Worm (Caenorhabditis elegans) whole organism, young adult: ENCODE results near the gene C26B2.2.
A peak's percentile ranks its signal among the peaks of the same experiment; 100 is the strongest.

Source experiments
- B0035.1 ChIP-seq: sonication (generic microtip); optimal IDR thresholded peaks from 2 replicates; lab custom pipeline; 2016; ENCODE audit warnings: missing genetic modification characterization, mild to moderate bottlenecking, missing compliant biosample characterization, missing genotype, missing genetic modification reagents
- C06A6.2 ChIP-seq: fragments of 200-800 bp; sonication (Bioruptor generic); conservative IDR thresholded peaks from 2 replicates; pipeline ENCODE4 v1.3.6; 2022; ENCODE audit warnings: missing genetic modification characterization, missing compliant biosample characterization
- F10E7.11 ChIP-seq: sonication (generic microtip); optimal IDR thresholded peaks from 2 replicates; lab custom pipeline; 2017; ENCODE audit warnings: mild to moderate bottlenecking, missing genetic modification characterization, moderate library complexity, missing compliant biosample characterization
- F23B12.7 ChIP-seq: sonication (generic microtip); optimal IDR thresholded peaks from 2 replicates; lab custom pipeline; 2017; ENCODE audit warnings: missing genetic modification characterization, mild to moderate bottlenecking, missing compliant biosample characterization, antibody characterized with exemption, moderate library complexity; ENCODE audit not compliant: insufficient read depth
- F39B2.1 ChIP-seq: fragments of 200-800 bp; sonication (Bioruptor generic); IDR thresholded peaks from 2 replicates; pipeline ENCODE4 v1.3.6; 2022; ENCODE audit warnings: missing genetic modification reagents, missing genetic modification characterization, missing compliant biosample characterization
- Y53F4B.3 ChIP-seq: fragments of 200-800 bp; sonication (Bioruptor generic); IDR thresholded peaks from 2 replicates; pipeline ENCODE4 v1.3.6; 2022; ENCODE audit warnings: missing genetic modification reagents, missing genetic modification characterization, missing compliant biosample characterization
- Y95B8A.8 ChIP-seq: fragments of 200-800 bp; sonication (Bioruptor generic); IDR thresholded peaks from 2 replicates; pipeline ENCODE4 v1.3.6; 2022; ENCODE audit warnings: missing genetic modification reagents, missing genetic modification characterization, missing compliant biosample characterization
- ZK185.1 ChIP-seq: sonication (generic microtip); optimal IDR thresholded peaks from 2 replicates; lab custom pipeline; 2016; ENCODE audit warnings: mild to moderate bottlenecking, missing genetic modification characterization, missing compliant biosample characterization; ENCODE audit not compliant: poor library complexity, severe bottlenecking
- aptf-3 ChIP-seq: fragments of 200-800 bp; sonication (Bioruptor generic); IDR thresholded peaks from 2 replicates; pipeline ENCODE4 v1.3.6; 2022; ENCODE audit warnings: missing genetic modification characterization, missing compliant biosample characterization
- attf-3 ChIP-seq: fragments of 200-800 bp; sonication (Bioruptor generic); conservative IDR thresholded peaks from 2 replicates; pipeline ENCODE4 v1.3.6; 2022; ENCODE audit warnings: missing genetic modification reagents, missing genetic modification characterization, missing compliant biosample characterization
- bed-1 ChIP-seq: fragments of 200-800 bp; sonication (Bioruptor generic); IDR thresholded peaks from 2 replicates; pipeline ENCODE4 v1.3.6; 2022; ENCODE audit warnings: missing genetic modification reagents, missing genetic modification characterization, missing compliant biosample characterization
- cebp-1 ChIP-seq, 2 experiments: fragments of 200-800 bp in 1 of 2; sonication (Bioruptor generic) in 1 of 2; sonication (generic microtip) in 1 of 2; IDR thresholded peaks in 1 of 2; optimal IDR thresholded peaks in 1 of 2; 2 replicates each; pipeline versions ENCODE4 v1.3.6 to Lab custom; 2017 to 2022; ENCODE audit warnings: missing compliant biosample characterization in 2 of 2, missing genetic modification characterization in 2 of 2, mild to moderate bottlenecking in 1 of 2, missing genetic modification reagents in 1 of 2, moderate library complexity in 1 of 2
- chd-7 ChIP-seq: sonication (generic microtip); optimal IDR thresholded peaks from 2 replicates; lab custom pipeline; 2016; ENCODE audit warnings: mild to moderate bottlenecking, missing genetic modification characterization, moderate library complexity, missing compliant biosample characterization
- dpff-1 ChIP-seq: sonication (generic microtip); optimal IDR thresholded peaks from 2 replicates; lab custom pipeline; 2017; ENCODE audit warnings: mild to moderate bottlenecking, missing genetic modification characterization, missing compliant biosample characterization
- efl-1 ChIP-seq: fragments of 150-350 bp; optimal IDR thresholded peaks from 2 replicates; lab custom pipeline; 2014; ENCODE audit warnings: missing biosample characterization, missing genetic modification reagents, missing genetic modification characterization
- egl-44 ChIP-seq: fragments of 200-800 bp; sonication (Bioruptor generic); IDR thresholded peaks from 2 replicates; pipeline ENCODE4 v1.3.6; 2022; ENCODE audit warnings: missing genetic modification reagents, missing genetic modification characterization, missing compliant biosample characterization
- fkh-3 ChIP-seq: sonication (generic microtip); optimal IDR thresholded peaks from 2 replicates; lab custom pipeline; 2016; ENCODE audit warnings: mild to moderate bottlenecking, missing genetic modification characterization, missing compliant biosample characterization
- hlh-12 ChIP-seq: sonication (generic microtip); optimal IDR thresholded peaks from 2 replicates; lab custom pipeline; 2016; ENCODE audit warnings: missing genetic modification characterization, missing compliant biosample characterization
- hlh-26 ChIP-seq: fragments of 200-800 bp; sonication (Bioruptor generic); conservative IDR thresholded peaks from 2 replicates; pipeline ENCODE4 v1.3.6; 2022; ENCODE audit warnings: missing genetic modification reagents, missing genetic modification characterization, missing compliant biosample characterization
- hsf-1 ChIP-seq: fragments of 200-800 bp; sonication (Bioruptor generic); IDR thresholded peaks from 2 replicates; pipeline ENCODE4 v1.3.6; 2022; ENCODE audit warnings: missing genetic modification reagents, missing genetic modification characterization, missing compliant biosample characterization
- lin-26 ChIP-seq: fragments of 200-800 bp; sonication (Bioruptor generic); IDR thresholded peaks from 2 replicates; pipeline ENCODE4 v1.3.6; 2022; ENCODE audit warnings: missing genetic modification reagents, missing genetic modification characterization, missing compliant biosample characterization
- lin-40 ChIP-seq: sonication (generic microtip); optimal IDR thresholded peaks from 2 replicates; lab custom pipeline; 2016; ENCODE audit warnings: missing genetic modification characterization, mild to moderate bottlenecking, missing compliant biosample characterization, missing genotype, missing genetic modification reagents
- lir-1 ChIP-seq: fragments of 200-800 bp; sonication (Bioruptor generic); conservative IDR thresholded peaks from 2 replicates; pipeline ENCODE4 v1.3.6; 2022; ENCODE audit warnings: missing genetic modification reagents, missing genetic modification characterization, missing compliant biosample characterization
- madf-6 ChIP-seq: fragments of 200-800 bp; sonication (Bioruptor generic); IDR thresholded peaks from 2 replicates; pipeline ENCODE4 v1.3.6; 2022; ENCODE audit warnings: missing genetic modification reagents, missing genetic modification characterization, missing compliant biosample characterization
- mes-4 ChIP-seq: sonication (generic microtip); optimal IDR thresholded peaks from 2 replicates; lab custom pipeline; 2016; ENCODE audit warnings: missing genotype, missing genetic modification characterization, missing compliant biosample characterization
- nfya-2 ChIP-seq: fragments of 200-800 bp; sonication (Bioruptor generic); IDR thresholded peaks from 2 replicates; pipeline ENCODE4 v1.3.6; 2022; ENCODE audit warnings: missing genetic modification reagents, missing genetic modification characterization, missing compliant biosample characterization
- nfyb-1 ChIP-seq: fragments of 200-800 bp; sonication (Bioruptor generic); IDR thresholded peaks from 2 replicates; pipeline ENCODE4 v1.3.6; 2022; ENCODE audit warnings: missing genetic modification reagents, missing genetic modification characterization, missing compliant biosample characterization
- nhr-120 ChIP-seq: fragments of 200-800 bp; sonication (Bioruptor generic); IDR thresholded peaks from 2 replicates; pipeline ENCODE4 v1.3.6; 2022; ENCODE audit warnings: missing genetic modification characterization, missing compliant biosample characterization
- nhr-179 ChIP-seq: sonication (generic microtip); optimal IDR thresholded peaks from 2 replicates; lab custom pipeline; 2016; ENCODE audit warnings: mild to moderate bottlenecking, missing genetic modification characterization, missing compliant biosample characterization
- rcor-1 ChIP-seq: fragments of 200-800 bp; sonication (Bioruptor generic); IDR thresholded peaks from 2 replicates; pipeline ENCODE4 v1.3.6; 2022; ENCODE audit warnings: missing genetic modification reagents, missing genetic modification characterization, missing compliant biosample characterization
- rec-8 ChIP-seq, 2 experiments: sonication (generic microtip); optimal IDR thresholded peaks; 2 replicates each; lab custom pipeline; 2016; ENCODE audit warnings: mild to moderate bottlenecking in 2 of 2, missing genetic modification characterization in 2 of 2, missing genetic modification reagents in 2 of 2, missing genotype in 2 of 2, missing biosample characterization in 1 of 2, missing compliant biosample characterization in 1 of 2, moderate library complexity in 1 of 2
- rpc-1 ChIP-seq, 2 experiments: fragments of 150-350 bp in 1 of 2; sonication (generic microtip) in 1 of 2; optimal IDR thresholded peaks; 2 replicates each; lab custom pipeline; 2014 to 2018; ENCODE audit warnings: missing biosample characterization in 1 of 2, missing genetic modification characterization in 1 of 2, missing genetic modification reagents in 1 of 2, missing genotype in 1 of 2
- sea-2 ChIP-seq: fragments of 200-800 bp; sonication (Bioruptor generic); IDR thresholded peaks from 2 replicates; pipeline ENCODE4 v1.3.6; 2022; ENCODE audit warnings: missing genetic modification characterization, missing compliant biosample characterization
- snpc-1.1 ChIP-seq: sonication (generic microtip); optimal IDR thresholded peaks from 2 replicates; lab custom pipeline; 2017; ENCODE audit warnings: missing genetic modification characterization, mild to moderate bottlenecking, missing compliant biosample characterization, antibody characterized with exemption, moderate library complexity, missing genotype, missing genetic modification reagents; ENCODE audit not compliant: insufficient read depth
- snpc-4 ChIP-seq, 5 experiments: fragments of 150-350 bp in 1 of 5; sonication (generic microtip) in 4 of 5; optimal IDR thresholded peaks; 2 replicates each; lab custom pipeline; 2014 to 2018; ENCODE audit warnings: missing genetic modification characterization in 5 of 5, missing biosample characterization in 3 of 5, antibody characterized with exemption in 2 of 5, mild to moderate bottlenecking in 2 of 5, missing compliant biosample characterization in 2 of 5, missing genotype in 2 of 5, moderate library complexity in 2 of 5, missing genetic modification reagents in 1 of 5
- somi-1 ChIP-seq: fragments of 200-800 bp; sonication (Bioruptor generic); optimal IDR thresholded peaks from 2 replicates; lab custom pipeline; 2018; ENCODE audit warnings: mild to moderate bottlenecking, missing genetic modification characterization, missing compliant biosample characterization
- tbp1 ChIP-seq: fragments of 200-800 bp; sonication (Bioruptor generic); optimal IDR thresholded peaks from 2 replicates; lab custom pipeline; 2018; ENCODE audit warnings: mild to moderate bottlenecking, missing genetic modification characterization, missing compliant biosample characterization
- tlf-1 ChIP-seq: fragments of 200-800 bp; sonication (Bioruptor generic); optimal IDR thresholded peaks from 2 replicates; lab custom pipeline; 2018; ENCODE audit warnings: mild to moderate bottlenecking, missing genetic modification characterization, missing compliant biosample characterization
- zim-3 ChIP-seq: sonication (generic microtip); optimal IDR thresholded peaks from 2 replicates; lab custom pipeline; 2017; ENCODE audit warnings: mild to moderate bottlenecking, missing genetic modification characterization, moderate library complexity, missing compliant biosample characterization

C26B2.2 gene

DNA sequence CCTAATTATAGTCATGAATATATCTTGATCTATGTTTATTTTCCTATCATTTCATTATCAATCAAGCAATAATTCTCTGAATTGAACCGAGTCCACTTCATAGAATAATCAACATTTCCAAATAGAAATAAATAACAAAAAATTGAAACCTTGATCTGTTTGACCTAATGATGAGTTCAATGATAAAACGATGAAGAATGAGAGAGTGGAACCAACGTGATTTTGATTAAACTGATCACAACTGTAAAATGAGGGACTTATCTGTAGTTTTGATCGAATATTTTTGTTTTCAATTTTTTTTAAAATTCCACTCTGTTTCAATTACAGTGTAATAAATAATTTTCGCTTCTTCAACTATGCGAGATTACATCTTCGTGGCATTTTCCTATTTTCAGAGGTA is 21.0 kb upstream of the C26B2.2 start:
- no peak for TF ChIP-seq rcor-1 (GFP tag; lab: Robert Waterston, UW)
- no peak for TF ChIP-seq tbp1
- TF ChIP-seq nhr-179 (tag; lab: Kevin White, UChicago), result no peak
- no peak for TF ChIP-seq hlh-26 (GFP tag; lab: Robert Waterston, UW)
- no peak for TF ChIP-seq C06A6.2 (GFP tag; lab: Robert Waterston, UW)
- TF ChIP-seq cebp-1 (GFP tag; IDR thresholded peaks at IDR 0.05; lab: Robert Waterston, UW), result no peak
- TF ChIP-seq cebp-1 (tag; optimal IDR thresholded peaks at IDR 0.05; lab: Kevin White, UChicago), result no peak
- TF ChIP-seq dpff-1 (tag; lab: Kevin White, UChicago), result no peak
- no peak for TF ChIP-seq nfyb-1 (GFP tag; lab: Robert Waterston, UW)
- TF ChIP-seq zim-3 (tag; lab: Kevin White, UChicago), result no peak
- no peak for TF ChIP-seq hsf-1 (GFP tag; lab: Robert Waterston, UW)
- TF ChIP-seq bed-1 (GFP tag; lab: Robert Waterston, UW), result no peak

DNA sequence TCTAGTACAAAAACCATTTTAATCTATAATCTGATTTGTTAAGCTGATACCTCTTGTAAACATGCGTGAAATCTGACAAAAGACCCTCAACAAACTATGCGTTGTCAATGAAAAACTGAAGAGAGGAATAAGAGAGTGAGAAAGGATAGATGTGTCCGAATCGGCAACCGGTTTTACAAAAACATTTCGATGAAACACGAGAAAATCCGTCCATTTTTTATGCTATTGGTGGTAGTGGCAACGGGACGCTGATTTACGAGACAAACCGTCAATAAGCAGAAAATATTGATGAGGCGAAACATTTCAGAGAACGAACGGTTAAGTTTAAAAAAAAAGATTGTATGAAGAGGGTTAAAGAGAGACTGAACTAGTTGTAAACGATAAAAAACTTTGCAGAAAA is 20.1 kb upstream of the C26B2.2 start:
- TF ChIP-seq fkh-3 (tag; lab: Kevin White, UChicago), result no peak
- no peak for TF ChIP-seq nhr-120 (GFP tag; lab: Robert Waterston, UW)
- TF ChIP-seq hlh-26 (GFP tag; lab: Robert Waterston, UW), result no peak
- no peak for TF ChIP-seq rcor-1 (GFP tag; lab: Robert Waterston, UW)
- no peak for TF ChIP-seq aptf-3 (GFP tag; lab: Robert Waterston, UW)
- TF ChIP-seq F23B12.7 (tag; lab: Kevin White, UChicago), result no peak
- 0 out of 2 replicates have a peak, but pooled peaks have one; percentile 23 for TF ChIP-seq C06A6.2 (GFP tag; lab: Robert Waterston, UW)
- TF ChIP-seq lin-40 (tag; lab: Kevin White, UChicago), result peak; percentile 56
- TF ChIP-seq lin-26 (GFP tag; lab: Robert Waterston, UW), result no peak
- TF ChIP-seq egl-44 (GFP tag; lab: Robert Waterston, UW), result no peak
- TF ChIP-seq attf-3 (GFP tag; lab: Robert Waterston, UW), result no peak
- TF ChIP-seq hlh-12, result no peak
- TF ChIP-seq rec-8 (tag; optimal IDR thresholded peaks at IDR 0.05; lab: Kevin White, UChicago), result no peak
- peak; percentile 56 for TF ChIP-seq somi-1 (GFP tag; lab: Kevin White, UChicago)
- TF ChIP-seq mes-4 (tag; lab: Kevin White, UChicago), result no peak
- TF ChIP-seq Y53F4B.3 (GFP tag; lab: Robert Waterston, UW), result no peak
- no peak for TF ChIP-seq bed-1 (GFP tag; lab: Robert Waterston, UW)

DNA sequence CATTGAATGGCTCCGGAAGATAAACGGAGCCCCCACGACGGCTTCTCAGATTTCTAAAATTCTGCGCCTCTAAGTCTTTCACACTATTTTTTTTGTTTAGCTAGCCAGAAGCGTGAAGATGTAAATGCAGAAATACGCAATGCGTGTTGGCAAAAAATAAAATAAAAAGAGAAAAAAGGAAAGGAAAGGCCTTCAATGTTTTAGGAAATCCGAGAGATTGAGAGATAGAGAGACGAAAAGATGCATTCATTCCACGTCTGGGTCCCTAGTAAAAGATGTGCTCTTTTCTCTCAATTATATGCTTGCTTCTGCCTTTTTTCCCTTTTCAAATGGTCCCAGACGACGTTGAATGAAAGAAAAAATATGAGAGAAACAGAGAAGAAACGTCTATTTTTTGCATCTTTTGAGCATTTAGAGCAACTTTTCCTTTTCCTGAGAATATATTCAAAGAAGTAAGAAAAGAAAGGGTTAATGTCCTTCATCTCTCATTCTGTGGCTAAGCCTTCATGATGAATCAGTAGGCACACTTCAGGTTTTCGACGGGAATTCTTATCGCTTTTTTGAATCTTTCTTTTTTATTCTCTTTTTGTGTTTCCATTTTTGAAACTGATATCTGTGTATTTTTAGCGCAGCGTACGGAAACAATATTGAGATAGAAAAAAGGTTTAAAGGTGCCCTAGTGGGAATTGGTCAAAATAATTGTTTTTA is 18.8 kb upstream of the C26B2.2 start:
- TF ChIP-seq F10E7.11 (tag; lab: Kevin White, UChicago) (no peak), nfya-2 (GFP tag; lab: Robert Waterston, UW) (no peak)

DNA sequence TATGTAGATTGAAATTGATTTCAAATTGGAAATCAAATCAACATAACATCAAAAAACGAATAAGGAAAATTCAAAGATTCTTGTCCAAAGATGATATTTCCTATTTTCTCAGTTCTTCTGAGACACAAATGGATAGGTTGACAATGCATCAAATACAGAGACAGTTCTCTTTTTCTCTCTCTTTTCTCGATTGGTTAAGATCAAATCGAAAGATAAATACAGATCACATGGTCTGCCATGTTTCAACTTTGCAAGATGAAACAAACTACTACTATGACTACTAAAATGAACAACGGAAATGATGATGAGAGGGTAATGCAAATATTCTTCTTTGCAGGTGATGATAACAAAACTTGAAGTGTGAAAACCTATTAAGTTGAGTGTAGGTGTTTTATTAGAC is 14.6 kb upstream of the C26B2.2 start:
- TF ChIP-seq B0035.1 (tag; lab: Kevin White, UChicago) (no peak), sea-2 (GFP tag; lab: Robert Waterston, UW) (no peak), F10E7.11 (tag; lab: Kevin White, UChicago) (no peak), rpc-1 (optimal IDR thresholded peaks at IDR 0.05; lab: Kevin White, UChicago) (no peak), rpc-1 (tag; optimal IDR thresholded peaks at IDR 0.05; lab: Kevin White, UChicago) (no peak), aptf-3 (GFP tag; lab: Robert Waterston, UW) (no peak), snpc-4 (GFP tag; optimal IDR thresholded peaks at IDR 0.05; lab: Kevin White, UChicago) (no peak), snpc-4 (tag; optimal IDR thresholded peaks at IDR 0.05; lab: Kevin White, UChicago) (no peak), madf-6 (GFP tag; lab: Robert Waterston, UW) (no peak), cebp-1 (GFP tag; IDR thresholded peaks at IDR 0.05; lab: Robert Waterston, UW) (no peak), cebp-1 (tag; optimal IDR thresholded peaks at IDR 0.05; lab: Kevin White, UChicago) (no peak), tbp1 (no peak), fkh-3 (tag; lab: Kevin White, UChicago) (no peak), efl-1 (no peak), chd-7 (tag; lab: Kevin White, UChicago) (no peak), ZK185.1 (no peak), lir-1 (GFP tag; lab: Robert Waterston, UW) (no peak), tlf-1 (GFP tag; lab: Kevin White, UChicago) (no peak), snpc-1.1 (tag; lab: Kevin White, UChicago) (no peak), Y95B8A.8 (no peak), F39B2.1 (GFP tag; lab: Robert Waterston, UW) (no peak)
